Worm (Caenorhabditis elegans) whole organism, L4 larva: ENCODE results near the gene nhr-183.

ENCODE experiments used
- F26F4.8 ChIP-seq: fragments of 200-800 bp; sonication (Bioruptor generic); conservative IDR thresholded peaks from 2 replicates; pipeline ENCODE4 v1.3.6; 2022; ENCODE audit warnings: missing genetic modification characterization, missing compliant biosample characterization
- F44E2.7 ChIP-seq: fragments of 200-800 bp; sonication (Bioruptor generic); IDR thresholded peaks from 2 replicates; pipeline ENCODE4 v2.1.2; 2022; ENCODE audit warnings: missing genetic modification characterization, missing compliant biosample characterization
- Y105C5A.15 ChIP-seq: fragments of 200-800 bp; sonication (Bioruptor generic); IDR thresholded peaks from 2 replicates; pipeline ENCODE4 v1.3.6; 2022; ENCODE audit warnings: missing genetic modification characterization, missing compliant biosample characterization
- ZK337.2 ChIP-seq: fragments of 200-800 bp; sonication (Bioruptor generic); IDR thresholded peaks from 2 replicates; pipeline ENCODE4 v1.3.6; 2022; ENCODE audit warnings: missing genetic modification reagents, missing genetic modification characterization, missing compliant biosample characterization
- ZK546.5 ChIP-seq, 2 experiments: sonication (generic microtip); optimal IDR thresholded peaks; 2 replicates each; lab custom pipeline; 2017; ENCODE audit warnings: missing biosample characterization in 2 of 2, missing genetic modification characterization in 2 of 2
- aly-2 ChIP-seq: sonication (generic microtip); optimal IDR thresholded peaks from 2 replicates; lab custom pipeline; 2018; ENCODE audit warnings: missing biosample characterization, missing genetic modification characterization
- arid-1 ChIP-seq: fragments of 200-800 bp; sonication (Bioruptor generic); conservative IDR thresholded peaks from 2 replicates; pipeline ENCODE4 v1.3.6; 2022; ENCODE audit warnings: missing genetic modification reagents, missing genetic modification characterization, missing compliant biosample characterization
- ceh-20 ChIP-seq: fragments of 200-800 bp; sonication (Bioruptor generic); IDR thresholded peaks from 2 replicates; pipeline ENCODE4 v1.3.6; 2022; ENCODE audit warnings: missing genetic modification reagents, missing genetic modification characterization, missing compliant biosample characterization
- ceh-28 ChIP-seq: fragments of 150-350 bp; optimal IDR thresholded peaks from 2 replicates; lab custom pipeline; 2014; ENCODE audit warnings: missing biosample characterization, missing genetic modification reagents, missing genetic modification characterization
- ceh-62 ChIP-seq: sonication (generic microtip); optimal IDR thresholded peaks from 2 replicates; lab custom pipeline; 2017; ENCODE audit warnings: missing biosample characterization, missing genetic modification characterization
- ceh-82 ChIP-seq: sonication (generic microtip); optimal IDR thresholded peaks from 2 replicates; lab custom pipeline; 2017; ENCODE audit warnings: missing biosample characterization, missing genetic modification characterization
- cey-2 ChIP-seq: sonication (generic microtip); optimal IDR thresholded peaks from 3 replicates; lab custom pipeline; 2017; ENCODE audit warnings: missing genetic modification characterization, mild to moderate bottlenecking, missing compliant biosample characterization, antibody characterized with exemption, borderline replicate concordance; ENCODE audit not compliant: insufficient read depth
- ctbp-1 ChIP-seq: fragments of 200-800 bp; sonication (Bioruptor generic); IDR thresholded peaks from 2 replicates; pipeline ENCODE4 v1.3.6; 2022; ENCODE audit warnings: missing genetic modification reagents, missing genetic modification characterization, missing compliant biosample characterization
- daf-19 ChIP-seq: fragments of 200-800 bp; sonication (Bioruptor generic); conservative IDR thresholded peaks from 2 replicates; pipeline ENCODE4 v1.3.6; 2022; ENCODE audit warnings: missing genetic modification characterization, missing compliant biosample characterization
- daf-8 ChIP-seq: fragments of 200-800 bp; sonication (Bioruptor generic); IDR thresholded peaks from 2 replicates; pipeline ENCODE4 v1.3.6; 2022; ENCODE audit warnings: missing genetic modification characterization, missing compliant biosample characterization
- dmd-6 ChIP-seq: fragments of 200-800 bp; sonication (Bioruptor generic); IDR thresholded peaks from 2 replicates; pipeline ENCODE4 v1.3.6; 2022; ENCODE audit warnings: missing genetic modification reagents, missing genetic modification characterization, missing compliant biosample characterization
- dmd-8 ChIP-seq: fragments of 200-800 bp; sonication (Bioruptor generic); IDR thresholded peaks from 2 replicates; pipeline ENCODE4 v1.3.6; 2022; ENCODE audit warnings: missing genetic modification characterization, missing compliant biosample characterization
- dve-1 ChIP-seq: sonication (generic microtip); optimal IDR thresholded peaks from 2 replicates; lab custom pipeline; 2017; ENCODE audit warnings: antibody characterized with exemption, mild to moderate bottlenecking, missing genetic modification characterization, missing compliant biosample characterization; ENCODE audit not compliant: insufficient read depth
- gei-8 ChIP-seq: fragments of 200-800 bp; sonication (Bioruptor generic); optimal IDR thresholded peaks from 2 replicates; lab custom pipeline; 2018; ENCODE audit warnings: mild to moderate bottlenecking, missing genetic modification characterization, missing compliant biosample characterization
- hlh-11 ChIP-seq: fragments of 200-800 bp; sonication (Bioruptor generic); optimal IDR thresholded peaks from 2 replicates; lab custom pipeline; 2018; ENCODE audit warnings: mild to moderate bottlenecking, missing genetic modification characterization, missing compliant biosample characterization
- hlh-30 ChIP-seq: sonication (generic microtip); optimal IDR thresholded peaks from 2 replicates; lab custom pipeline; 2017; ENCODE audit warnings: antibody characterized with exemption, mild to moderate bottlenecking, missing genetic modification characterization, missing compliant biosample characterization; ENCODE audit not compliant: insufficient read depth
- hmg-1.1 ChIP-seq: fragments of 200-800 bp; sonication (Bioruptor generic); IDR thresholded peaks from 2 replicates; pipeline ENCODE4 v1.3.6; 2022; ENCODE audit warnings: missing genetic modification reagents, missing genetic modification characterization, missing compliant biosample characterization
- jun-1 ChIP-seq: fragments of 150-350 bp; optimal IDR thresholded peaks from 2 replicates; lab custom pipeline; 2014; ENCODE audit warnings: missing biosample characterization, missing genetic modification reagents, missing genetic modification characterization
- lim-7 ChIP-seq: fragments of 200-800 bp; sonication (Bioruptor generic); IDR thresholded peaks from 2 replicates; pipeline ENCODE4 v1.3.6; 2022; ENCODE audit warnings: missing genetic modification characterization, missing compliant biosample characterization
- lin-1 ChIP-seq: fragments of 200-800 bp; sonication (Bioruptor generic); IDR thresholded peaks from 2 replicates; pipeline ENCODE4 v1.3.6; 2022; ENCODE audit warnings: missing genetic modification reagents, missing genetic modification characterization, missing compliant biosample characterization
- lin-13 ChIP-seq: fragments of 150-350 bp; optimal IDR thresholded peaks from 2 replicates; lab custom pipeline; 2014; ENCODE audit warnings: missing biosample characterization, missing genetic modification reagents, missing genetic modification characterization
- lin-15B ChIP-seq: fragments of 150-350 bp; sonication (generic microtip); optimal IDR thresholded peaks from 3 replicates; lab custom pipeline; 2014; ENCODE audit warnings: missing biosample characterization, missing genetic modification characterization
- lin-38 ChIP-seq: fragments of 200-800 bp; sonication (Bioruptor generic); IDR thresholded peaks from 2 replicates; pipeline ENCODE4 v1.3.6; 2022; ENCODE audit warnings: missing genetic modification reagents, missing genetic modification characterization, missing compliant biosample characterization
- mxl-2 ChIP-seq: fragments of 200-800 bp; sonication (Bioruptor generic); conservative IDR thresholded peaks from 2 replicates; pipeline ENCODE4 v1.3.6; 2022; ENCODE audit warnings: missing genetic modification reagents, missing genetic modification characterization, missing compliant biosample characterization
- nhr-10 ChIP-seq: fragments of 150-350 bp; optimal IDR thresholded peaks from 2 replicates; lab custom pipeline; 2014; ENCODE audit warnings: missing biosample characterization, missing genetic modification characterization
- nhr-11 ChIP-seq: fragments of 150-350 bp; optimal IDR thresholded peaks from 2 replicates; lab custom pipeline; 2014; ENCODE audit warnings: missing biosample characterization, missing genetic modification characterization
- nhr-237 ChIP-seq: sonication (generic microtip); optimal IDR thresholded peaks from 2 replicates; lab custom pipeline; 2017; ENCODE audit warnings: missing biosample characterization, missing genetic modification characterization
- nhr-25 ChIP-seq: sonication (generic microtip); optimal IDR thresholded peaks from 2 replicates; lab custom pipeline; 2017; ENCODE audit warnings: missing genetic modification characterization, mild to moderate bottlenecking, missing compliant biosample characterization, antibody characterized with exemption, moderate library complexity, borderline replicate concordance; ENCODE audit not compliant: insufficient read depth
- nhr-28 ChIP-seq: fragments of 150-350 bp; optimal IDR thresholded peaks from 2 replicates; lab custom pipeline; 2014; ENCODE audit warnings: missing biosample characterization, missing genetic modification characterization
- nhr-48 ChIP-seq: sonication (generic microtip); optimal IDR thresholded peaks from 2 replicates; lab custom pipeline; 2016; ENCODE audit warnings: mild to moderate bottlenecking, missing genetic modification characterization, missing compliant biosample characterization
- php-3 ChIP-seq: fragments of 200-800 bp; sonication (Bioruptor generic); IDR thresholded peaks from 2 replicates; pipeline ENCODE4 v1.3.6; 2022; ENCODE audit warnings: missing genetic modification reagents, missing genetic modification characterization, missing compliant biosample characterization
- saeg-2 ChIP-seq: fragments of 200-800 bp; sonication (Bioruptor generic); IDR thresholded peaks from 2 replicates; pipeline ENCODE4 v1.3.6; 2022; ENCODE audit warnings: missing genetic modification reagents, missing genetic modification characterization, missing compliant biosample characterization
- set-16 ChIP-seq: fragments of 200-800 bp; sonication (Bioruptor generic); IDR thresholded peaks from 2 replicates; pipeline ENCODE4 v1.3.6; 2022; ENCODE audit warnings: missing genetic modification reagents, missing genetic modification characterization, missing compliant biosample characterization
- snpc-1.2 ChIP-seq: fragments of 200-800 bp; sonication (Bioruptor generic); IDR thresholded peaks from 2 replicates; pipeline ENCODE4 v1.3.6; 2022; ENCODE audit warnings: missing genetic modification reagents, missing genetic modification characterization, missing compliant biosample characterization
- unc-39 ChIP-seq: sonication (generic microtip); optimal IDR thresholded peaks from 2 replicates; lab custom pipeline; 2017; ENCODE audit warnings: missing biosample characterization, missing genetic modification characterization
- unc-62 ChIP-seq, 3 experiments: fragments of 150-350 bp in 1 of 3; sonication (generic microtip); optimal IDR thresholded peaks in 2 of 3; peaks in 1 of 3; 1 replicate in 1 of 3; 2 replicates in 2 of 3; lab custom pipeline; 2014 to 2017; ENCODE audit warnings: missing biosample characterization in 3 of 3, missing genetic modification characterization in 3 of 3, missing genetic modification reagents in 3 of 3, missing genotype in 1 of 3
- vab-7 ChIP-seq: fragments of 200-800 bp; sonication (Bioruptor generic); IDR thresholded peaks from 2 replicates; pipeline ENCODE4 v1.3.6; 2022; ENCODE audit warnings: missing genetic modification reagents, missing genetic modification characterization, missing compliant biosample characterization
- zag-1 ChIP-seq: fragments of 150-350 bp; optimal IDR thresholded peaks from 2 replicates; lab custom pipeline; 2014; ENCODE audit warnings: missing biosample characterization, missing genetic modification characterization
- zfp-2 ChIP-seq: sonication (generic microtip); optimal IDR thresholded peaks from 2 replicates; lab custom pipeline; 2016; ENCODE audit warnings: mild to moderate bottlenecking, missing genetic modification characterization, missing compliant biosample characterization
- zip-11 ChIP-seq: fragments of 200-800 bp; sonication (Bioruptor generic); IDR thresholded peaks from 2 replicates; pipeline ENCODE4 v1.3.6; 2022; ENCODE audit warnings: missing genetic modification characterization, missing compliant biosample characterization
- zip-2 ChIP-seq: fragments of 150-350 bp; optimal IDR thresholded peaks from 2 replicates; lab custom pipeline; 2014; ENCODE audit warnings: missing biosample characterization, missing genetic modification characterization
- ztf-7 ChIP-seq: fragments of 150-350 bp; optimal IDR thresholded peaks from 2 replicates; lab custom pipeline; 2014; ENCODE audit warnings: missing biosample characterization, missing genetic modification characterization

Gene nhr-183

ce11 chrV:2250126-2250590, 14.3 kb downstream of the nhr-183 start, which contains the start of gene cyp-33C7 (continued):
- TF ChIP-seq zag-1 (tag; lab: Kevin White, UChicago): no peak
- TF ChIP-seq nhr-10: no peak
- TF ChIP-seq hlh-30: peak; percentile 90
- TF ChIP-seq F26F4.8: no peak
- TF ChIP-seq daf-8 (GFP tag; lab: Robert Waterston, UW): no peak
- TF ChIP-seq ztf-7 (tag; lab: Kevin White, UChicago): peak; percentile 9
- TF ChIP-seq zfp-2 (tag; lab: Kevin White, UChicago): no peak
- TF ChIP-seq unc-62 (GFP tag; optimal IDR thresholded peaks at IDR 0.05 in 1 of 2; lab: Kevin White, UChicago): peak in 1 of 2 experiments; percentile 48
- TF ChIP-seq unc-62 (tag; optimal IDR thresholded peaks at IDR 0.05; lab: Kevin White, UChicago): no peak
- TF ChIP-seq F44E2.7 (GFP tag; lab: Robert Waterston, UW): no peak
- no peak for TF ChIP-seq zip-2 (tag; lab: Kevin White, UChicago)
- peak; percentile 85 for TF ChIP-seq hlh-11 (tag; lab: Kevin White, UChicago)
- no peak for TF ChIP-seq set-16

- no peak for TF ChIP-seq F26F4.8
- no peak for TF ChIP-seq cey-2 (tag; lab: Kevin White, UChicago)
- TF ChIP-seq hlh-11 (tag; lab: Kevin White, UChicago): no peak
- TF ChIP-seq daf-19 (GFP tag; lab: Robert Waterston, UW): no peak
- TF ChIP-seq zfp-2 (tag; lab: Kevin White, UChicago): no peak
- TF ChIP-seq ceh-62 (tag; lab: Kevin White, UChicago): no peak
- TF ChIP-seq gei-8 (GFP tag; lab: Kevin White, UChicago): no peak
- no peak for TF ChIP-seq aly-2 (tag; lab: Kevin White, UChicago)
- TF ChIP-seq ceh-28 (tag; lab: Kevin White, UChicago): no peak
- no peak for TF ChIP-seq mxl-2
- no peak for TF ChIP-seq lin-15B (tag; lab: Kevin White, UChicago)
- no peak for TF ChIP-seq ctbp-1 (GFP tag; lab: Robert Waterston, UW)
- no peak for TF ChIP-seq vab-7
- TF ChIP-seq nhr-48 (tag; lab: Kevin White, UChicago): no peak
- no peak for TF ChIP-seq jun-1 (tag; lab: Kevin White, UChicago)
- no peak for TF ChIP-seq nhr-25 (tag; lab: Kevin White, UChicago)
- no peak for TF ChIP-seq unc-39 (tag; lab: Kevin White, UChicago)
- no peak for TF ChIP-seq ceh-82 (tag; lab: Kevin White, UChicago)
- no peak for TF ChIP-seq nhr-11
Observed at ce11 chrV:2249310-2249709, 15.1 kb downstream of the nhr-183 start, which contains the start of gene cyp-33C6. cyp-33C6 (minus strand) TSS chrV:2249410.

ce11 chrV:2244751-2245150, 19.7 kb downstream of the nhr-183 start, which contains the start of gene cyp-33C5:
cyp-33C5 (plus strand) TSS chrV:2245004.
- TF ChIP-seq lim-7 (no peak), ZK546.5 (tag; optimal IDR thresholded peaks at IDR 0.05; lab: Kevin White, UChicago) (no peak), zip-11 (GFP tag; lab: Robert Waterston, UW) (no peak), arid-1 (no peak), cey-2 (tag; lab: Kevin White, UChicago) (no peak), lin-38 (GFP tag; lab: Robert Waterston, UW) (no peak), dmd-6 (peak; percentile 70), dve-1 (tag; lab: Kevin White, UChicago) (peak; percentile 54), zip-2 (tag; lab: Kevin White, UChicago) (no peak), daf-8 (GFP tag; lab: Robert Waterston, UW) (no peak), lin-1 (GFP tag; lab: Robert Waterston, UW) (0 out of 2 replicates have a peak, but pooled peaks have one; percentile 41), F26F4.8 (no peak), php-3 (no peak), nhr-25 (tag; lab: Kevin White, UChicago) (no peak), set-16 (no peak), dmd-8 (GFP tag; lab: Robert Waterston, UW) (no peak), snpc-1.2 (GFP tag; lab: Robert Waterston, UW) (no peak), saeg-2 (no peak), nhr-28 (tag; lab: Kevin White, UChicago) (peak; percentile 98), hmg-1.1 (GFP tag; lab: Robert Waterston, UW) (no peak), lin-13 (GFP tag; lab: Kevin White, UChicago) (no peak), ZK337.2 (GFP tag; lab: Robert Waterston, UW) (no peak), Y105C5A.15 (no peak), ceh-20 (no peak), nhr-237 (no peak)
